Worm (Caenorhabditis elegans) whole organism, L3 larva: ENCODE results near the gene hsd-3.

Experiments used
- ZK546.5 ChIP-seq: sonication (generic microtip); optimal IDR thresholded peaks from 2 replicates; lab custom pipeline; 2017; ENCODE audit warnings: missing biosample characterization, missing genetic modification characterization
- ama-1 ChIP-seq: fragments of 150-350 bp; optimal IDR thresholded peaks from 2 replicates; lab custom pipeline; 2018
- egl-27 ChIP-seq: sonication (generic microtip); optimal IDR thresholded peaks from 4 replicates; lab custom pipeline; 2017; ENCODE audit warnings: missing biosample characterization, missing genetic modification reagents, missing genetic modification characterization
- fos-1 ChIP-seq: fragments of 150-350 bp; optimal IDR thresholded peaks from 2 replicates; lab custom pipeline; 2014; ENCODE audit warnings: missing biosample characterization, missing genetic modification characterization
- nhr-12 ChIP-seq: fragments of 150-350 bp; optimal IDR thresholded peaks from 2 replicates; lab custom pipeline; 2014; ENCODE audit warnings: missing biosample characterization, missing genetic modification characterization
- nhr-23 ChIP-seq: fragments of 150-350 bp; optimal IDR thresholded peaks from 2 replicates; lab custom pipeline; 2014; ENCODE audit warnings: missing biosample characterization, missing genetic modification reagents, missing genetic modification characterization
- nhr-237 ChIP-seq: fragments of 150-350 bp; optimal IDR thresholded peaks from 2 replicates; lab custom pipeline; 2014; ENCODE audit warnings: missing biosample characterization, missing genetic modification characterization
- pha-4 ChIP-seq: fragments of 150-350 bp; optimal IDR thresholded peaks from 2 replicates; lab custom pipeline; 2014; ENCODE audit warnings: missing biosample characterization, missing genetic modification reagents, missing genetic modification characterization
- pqm-1 ChIP-seq: fragments of 150-350 bp; optimal IDR thresholded peaks from 2 replicates; lab custom pipeline; 2017; ENCODE audit warnings: missing biosample characterization, missing genetic modification characterization, inconsistent platforms
- snpc-4 ChIP-seq: fragments of 150-350 bp; optimal IDR thresholded peaks from 2 replicates; lab custom pipeline; 2014; ENCODE audit warnings: missing biosample characterization, missing genetic modification characterization
- tbx-2 ChIP-seq: sonication (generic microtip); optimal IDR thresholded peaks from 2 replicates; lab custom pipeline; 2016; ENCODE audit warnings: mild to moderate bottlenecking, missing genetic modification characterization, missing compliant biosample characterization
- unc-62 ChIP-seq: fragments of 150-350 bp; sonication (generic microtip); optimal IDR thresholded peaks from 4 replicates; lab custom pipeline; 2014; ENCODE audit warnings: missing biosample characterization, missing genetic modification reagents, missing genetic modification characterization
- ztf-4 ChIP-seq: fragments of 150-350 bp; optimal IDR thresholded peaks from 2 replicates; lab custom pipeline; 2014; ENCODE audit warnings: missing biosample characterization, missing genetic modification characterization

DNA sequence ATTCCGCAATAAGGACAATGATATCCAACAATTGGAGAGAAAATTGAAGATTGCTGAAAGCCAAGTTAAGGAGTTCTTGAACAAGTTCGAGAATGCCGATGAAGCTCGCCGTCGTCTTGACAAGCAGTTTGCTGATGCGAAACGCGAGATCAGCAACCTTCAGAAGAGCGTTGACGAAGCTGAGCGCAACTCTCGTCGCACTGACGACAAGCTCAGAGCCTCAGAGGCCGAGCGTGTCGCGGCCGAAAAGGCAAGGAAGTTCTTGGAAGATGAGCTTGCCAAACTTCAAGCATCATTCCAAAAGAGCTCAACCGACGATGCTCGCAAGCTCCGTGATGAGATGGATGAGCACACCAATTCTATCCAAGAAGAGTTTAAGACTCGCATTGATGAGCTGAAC is 22.7 kb upstream of the hsd-3 start:
- TF ChIP-seq fos-1 = no peak
- no peak for TF ChIP-seq nhr-12 (tag; lab: Kevin White, UChicago)
- no peak for TF ChIP-seq ama-1 (lab: Kevin White, UChicago)
- TF ChIP-seq ZK546.5 (tag; lab: Kevin White, UChicago) = no peak
- TF ChIP-seq pha-4 (tag; lab: Kevin White, UChicago) = no peak
- TF ChIP-seq pqm-1 (tag; lab: Kevin White, UChicago) = no peak
- TF ChIP-seq nhr-237 (tag; lab: Kevin White, UChicago) = no peak
- TF ChIP-seq snpc-4 (tag; lab: Kevin White, UChicago) = no peak
- TF ChIP-seq tbx-2 (tag; lab: Kevin White, UChicago) = no peak
- no peak for TF ChIP-seq nhr-23 (tag; lab: Kevin White, UChicago)
- TF ChIP-seq ztf-4 = no peak
- TF ChIP-seq egl-27 (tag; lab: Kevin White, UChicago) = no peak
- no peak for TF ChIP-seq unc-62 (GFP tag; lab: Kevin White, UChicago)
